Fruit fly (Drosophila melanogaster) whole organism, embryonic: ENCODE data around the gene Kdm2.

Experiments used
- Asciz ChIP-seq: fragments of 200-800 bp; sonication (Bioruptor generic); optimal IDR thresholded peaks from 2 replicates; lab custom pipeline; 2017; ENCODE audit warnings: missing biosample characterization, mild to moderate bottlenecking, missing genetic modification characterization, missing genetic modification reagents
- Atf3 ChIP-seq: fragments of 200-800 bp; sonication (Bioruptor generic); optimal IDR thresholded peaks from 3 replicates; lab custom pipeline; 2016; ENCODE audit warnings: missing biosample characterization, missing genetic modification characterization
- CG10959 ChIP-seq: fragments of 200-800 bp; sonication (Bioruptor generic); IDR thresholded peaks from 2 replicates; pipeline ENCODE4 v1.3.6; 2022; ENCODE audit warnings: missing biosample characterization, missing genetic modification characterization
- CG10979 ChIP-seq: fragments of 200-800 bp; sonication (Bioruptor generic); optimal IDR thresholded peaks from 2 replicates; lab custom pipeline; 2018; ENCODE audit warnings: missing biosample characterization, mild to moderate bottlenecking, missing genetic modification characterization, moderate library complexity
- CG11456 ChIP-seq: fragments of 200-800 bp; sonication (Bioruptor generic); IDR thresholded peaks from 3 replicates; pipeline ENCODE4 v1.3.6; 2022; ENCODE audit warnings: missing biosample characterization, missing genetic modification characterization
- CG11560 ChIP-seq: fragments of 200-800 bp; sonication (Bioruptor generic); IDR thresholded peaks from 3 replicates; pipeline ENCODE4 v1.3.6; 2022; ENCODE audit warnings: missing biosample characterization, missing genetic modification characterization
- CG14667 ChIP-seq: fragments of 200-800 bp; sonication (Bioruptor generic); IDR thresholded peaks from 2 replicates; pipeline ENCODE4 v1.3.6; 2022; ENCODE audit warnings: missing biosample characterization, missing genetic modification characterization
- CG1602 ChIP-seq: fragments of 200-800 bp; sonication (Bioruptor generic); optimal IDR thresholded peaks from 3 replicates; lab custom pipeline; 2016; ENCODE audit warnings: missing biosample characterization, missing genetic modification characterization
- CG17385 ChIP-seq: fragments of 200-800 bp; sonication (Bioruptor generic); optimal IDR thresholded peaks from 3 replicates; lab custom pipeline; 2018; ENCODE audit warnings: missing biosample characterization, mild to moderate bottlenecking, missing genetic modification characterization
- CG17568 ChIP-seq: fragments of 200-800 bp; sonication (Bioruptor generic); optimal IDR thresholded peaks from 2 replicates; lab custom pipeline; 2018; ENCODE audit warnings: missing biosample characterization, mild to moderate bottlenecking, missing genetic modification characterization, moderate library complexity
- CG18599 ChIP-seq: fragments of 200-800 bp; sonication (Bioruptor generic); optimal IDR thresholded peaks from 3 replicates; lab custom pipeline; 2017; ENCODE audit warnings: missing biosample characterization, missing genetic modification characterization, mild to moderate bottlenecking, moderate library complexity, missing genetic modification reagents
- CG2678 ChIP-seq: fragments of 200-800 bp; sonication (Bioruptor generic); optimal IDR thresholded peaks from 3 replicates; lab custom pipeline; 2019; ENCODE audit warnings: missing biosample characterization, mild to moderate bottlenecking, missing genetic modification characterization, moderate library complexity
- CG2875 ChIP-seq: fragments of 200-800 bp; sonication (Bioruptor generic); optimal IDR thresholded peaks from 2 replicates; lab custom pipeline; 2017; ENCODE audit warnings: missing biosample characterization, mild to moderate bottlenecking, missing genetic modification characterization, missing genetic modification reagents
- CG30020 ChIP-seq: fragments of 200-800 bp; optimal IDR thresholded peaks from 2 replicates; lab custom pipeline; 2019; ENCODE audit warnings: missing biosample characterization, mild to moderate bottlenecking, missing genetic modification characterization, moderate library complexity
- CG31365 ChIP-seq: fragments of 200-800 bp; sonication (Bioruptor generic); optimal IDR thresholded peaks from 2 replicates; lab custom pipeline; 2018; ENCODE audit warnings: missing biosample characterization, mild to moderate bottlenecking, missing genetic modification characterization
- CG6683 ChIP-seq: fragments of 200-800 bp; sonication (Bioruptor generic); optimal IDR thresholded peaks from 2 replicates; lab custom pipeline; 2017; ENCODE audit warnings: missing biosample characterization, mild to moderate bottlenecking, missing genetic modification characterization, missing genetic modification reagents
- CG6813 ChIP-seq: fragments of 200-800 bp; sonication (Bioruptor generic); optimal IDR thresholded peaks from 2 replicates; lab custom pipeline; 2017; ENCODE audit warnings: missing biosample characterization, missing genetic modification characterization, mild to moderate bottlenecking, moderate library complexity, missing genetic modification reagents
- CG7271 ChIP-seq: fragments of 200-800 bp; sonication (Bioruptor generic); optimal IDR thresholded peaks from 2 replicates; lab custom pipeline; 2018; ENCODE audit warnings: missing biosample characterization, mild to moderate bottlenecking, missing genetic modification characterization, moderate library complexity
- CG8924 ChIP-seq: fragments of 200-800 bp; optimal IDR thresholded peaks from 3 replicates; lab custom pipeline; 2019; ENCODE audit warnings: missing biosample characterization, mild to moderate bottlenecking, missing genetic modification characterization, moderate library complexity
- CG9797 ChIP-seq: fragments of 200-800 bp; sonication (Bioruptor generic); optimal IDR thresholded peaks from 3 replicates; lab custom pipeline; 2018; ENCODE audit warnings: missing biosample characterization, mild to moderate bottlenecking, missing genetic modification characterization
- Fer2 ChIP-seq: fragments of 200-800 bp; sonication (Bioruptor generic); optimal IDR thresholded peaks from 2 replicates; lab custom pipeline; 2018; ENCODE audit warnings: missing biosample characterization, mild to moderate bottlenecking, missing genetic modification characterization, moderate library complexity
- GATAe ChIP-seq: fragments of 200-800 bp; sonication (Bioruptor generic); conservative IDR thresholded peaks from 2 replicates; pipeline ENCODE4 v1.3.6; 2022; ENCODE audit warnings: missing biosample characterization, missing genetic modification characterization
- Hey ChIP-seq: fragments of 200-800 bp; sonication (Bioruptor generic); optimal IDR thresholded peaks from 3 replicates; lab custom pipeline; 2018; ENCODE audit warnings: missing biosample characterization, mild to moderate bottlenecking, missing genetic modification characterization
- HmgD ChIP-seq: fragments of 200-800 bp; sonication (Bioruptor generic); optimal IDR thresholded peaks from 3 replicates; lab custom pipeline; 2016; ENCODE audit warnings: missing biosample characterization, missing genetic modification characterization
- Hr78 ChIP-seq, 2 experiments: fragments of 200-800 bp in 1 of 2; fragments of >200 bp in 1 of 2; sonication (Bioruptor generic) in 1 of 2; optimal IDR thresholded peaks; 2 replicates each; lab custom pipeline; 2017 to 2019; ENCODE audit warnings: missing biosample characterization in 2 of 2, missing genetic modification characterization in 2 of 2, mild to moderate bottlenecking in 1 of 2, moderate library complexity in 1 of 2
- MESR4 ChIP-seq: fragments of 200-800 bp; sonication (Bioruptor generic); optimal IDR thresholded peaks from 2 replicates; lab custom pipeline; 2018; ENCODE audit warnings: missing biosample characterization, mild to moderate bottlenecking, missing genetic modification characterization, moderate library complexity
- Oaz ChIP-seq: fragments of 200-800 bp; sonication (Bioruptor generic); IDR thresholded peaks from 2 replicates; pipeline ENCODE4 v1.3.6; 2022; ENCODE audit warnings: missing biosample characterization, missing genetic modification characterization
- PHDP ChIP-seq: fragments of 200-800 bp; sonication (Bioruptor generic); optimal IDR thresholded peaks from 3 replicates; lab custom pipeline; 2018; ENCODE audit warnings: missing biosample characterization, mild to moderate bottlenecking, missing genetic modification characterization, moderate library complexity
- Side ChIP-seq: fragments of 200-800 bp; sonication (Bioruptor generic); optimal IDR thresholded peaks from 2 replicates; lab custom pipeline; 2016; ENCODE audit warnings: missing biosample characterization, missing genetic modification characterization
- Spps ChIP-seq: fragments of 200-800 bp; sonication (Bioruptor generic); optimal IDR thresholded peaks from 2 replicates; lab custom pipeline; 2018; ENCODE audit warnings: missing biosample characterization, mild to moderate bottlenecking, missing genetic modification characterization
- Stat92E ChIP-seq, 3 experiments: fragments of >200 bp in 2 of 3; fragments of 200-800 bp in 1 of 3; sonication (Bioruptor generic) in 1 of 3; optimal IDR thresholded peaks; 2 replicates each; lab custom pipeline; 2017 to 2019; ENCODE audit warnings: missing biosample characterization in 3 of 3, missing genetic modification characterization in 3 of 3, mild to moderate bottlenecking in 1 of 3, moderate library complexity in 1 of 3
- Usf ChIP-seq: fragments of 200-800 bp; sonication (Bioruptor generic); optimal IDR thresholded peaks from 2 replicates; lab custom pipeline; 2017; ENCODE audit warnings: missing genotype, missing biosample characterization, missing genetic modification characterization
- ara ChIP-seq: fragments of 200-800 bp; sonication (Bioruptor generic); IDR thresholded peaks from 2 replicates; pipeline ENCODE4 v1.3.6; 2022; ENCODE audit warnings: missing biosample characterization, missing genetic modification characterization
- ato ChIP-seq: fragments of 200-800 bp; sonication (Bioruptor generic); IDR thresholded peaks from 2 replicates; pipeline ENCODE4 v1.3.6; 2022; ENCODE audit warnings: missing biosample characterization, missing genetic modification characterization; ENCODE audit not compliant: partially characterized antibody
- danr ChIP-seq: fragments of 200-800 bp; sonication (Bioruptor generic); IDR thresholded peaks from 2 replicates; pipeline ENCODE4 v1.3.6; 2022; ENCODE audit warnings: missing biosample characterization, missing genetic modification characterization
- dati ChIP-seq: fragments of 200-800 bp; sonication (Bioruptor generic); IDR thresholded peaks from 2 replicates; pipeline ENCODE4 v1.3.6; 2022; ENCODE audit warnings: missing biosample characterization, missing genetic modification characterization
- fd3F ChIP-seq: fragments of 200-800 bp; sonication (Bioruptor generic); optimal IDR thresholded peaks from 2 replicates; lab custom pipeline; 2018; ENCODE audit warnings: missing biosample characterization, mild to moderate bottlenecking, missing genetic modification characterization, moderate library complexity
- gcm2 ChIP-seq: fragments of 200-800 bp; sonication (Bioruptor generic); optimal IDR thresholded peaks from 2 replicates; lab custom pipeline; 2016; ENCODE audit warnings: missing biosample characterization, missing genetic modification characterization
- gsb ChIP-seq: fragments of 200-800 bp; sonication (Bioruptor generic); IDR thresholded peaks from 2 replicates; pipeline ENCODE4 v1.3.6; 2022; ENCODE audit warnings: missing biosample characterization, missing genetic modification characterization
- gt ChIP-seq: fragments of 200-800 bp; sonication (Bioruptor generic); IDR thresholded peaks from 2 replicates; pipeline ENCODE4 v1.3.6; 2022; ENCODE audit warnings: missing biosample characterization, missing genetic modification characterization
- ham ChIP-seq: fragments of 200-800 bp; sonication (Bioruptor generic); IDR thresholded peaks from 2 replicates; pipeline ENCODE4 v1.3.6; 2022; ENCODE audit warnings: missing biosample characterization, missing genetic modification characterization
- hbn ChIP-seq: fragments of 200-800 bp; sonication (Bioruptor generic); IDR thresholded peaks from 2 replicates; pipeline ENCODE4 v1.3.6; 2022; ENCODE audit warnings: missing biosample characterization, missing genetic modification characterization; ENCODE audit not compliant: partially characterized antibody
- inv ChIP-seq: fragments of 200-800 bp; sonication (Bioruptor generic); IDR thresholded peaks from 2 replicates; pipeline ENCODE4 v1.3.6; 2022; ENCODE audit warnings: missing biosample characterization, missing genetic modification characterization; ENCODE audit not compliant: partially characterized antibody
- ken ChIP-seq: fragments of 200-800 bp; sonication (Bioruptor generic); IDR thresholded peaks from 3 replicates; pipeline ENCODE4 v1.3.6; 2022; ENCODE audit warnings: missing biosample characterization, missing genetic modification characterization
- kni ChIP-seq: fragments of 200-800 bp; sonication (Bioruptor generic); optimal IDR thresholded peaks from 3 replicates; lab custom pipeline; 2017; ENCODE audit warnings: mild to moderate bottlenecking, missing biosample characterization, missing genetic modification reagents, missing genetic modification characterization
- lola ChIP-seq, 3 experiments: fragments of >200 bp in 2 of 3; fragments of 200-800 bp in 1 of 3; sonication (Bioruptor generic) in 1 of 3; optimal IDR thresholded peaks; 2 replicates each; lab custom pipeline; 2017 to 2019; ENCODE audit warnings: missing biosample characterization in 3 of 3, missing genetic modification characterization in 3 of 3, mild to moderate bottlenecking in 1 of 3, moderate library complexity in 1 of 3
- sqz ChIP-seq: fragments of 200-800 bp; sonication (Bioruptor generic); optimal IDR thresholded peaks from 3 replicates; lab custom pipeline; 2018; ENCODE audit warnings: missing biosample characterization, mild to moderate bottlenecking, missing genetic modification characterization
- zen2 ChIP-seq: fragments of 200-800 bp; sonication (Bioruptor generic); IDR thresholded peaks from 3 replicates; pipeline ENCODE4 v1.3.6; 2022; ENCODE audit warnings: missing biosample characterization, missing genetic modification characterization; ENCODE audit not compliant: partially characterized antibody

The Kdm2 gene

DNA sequence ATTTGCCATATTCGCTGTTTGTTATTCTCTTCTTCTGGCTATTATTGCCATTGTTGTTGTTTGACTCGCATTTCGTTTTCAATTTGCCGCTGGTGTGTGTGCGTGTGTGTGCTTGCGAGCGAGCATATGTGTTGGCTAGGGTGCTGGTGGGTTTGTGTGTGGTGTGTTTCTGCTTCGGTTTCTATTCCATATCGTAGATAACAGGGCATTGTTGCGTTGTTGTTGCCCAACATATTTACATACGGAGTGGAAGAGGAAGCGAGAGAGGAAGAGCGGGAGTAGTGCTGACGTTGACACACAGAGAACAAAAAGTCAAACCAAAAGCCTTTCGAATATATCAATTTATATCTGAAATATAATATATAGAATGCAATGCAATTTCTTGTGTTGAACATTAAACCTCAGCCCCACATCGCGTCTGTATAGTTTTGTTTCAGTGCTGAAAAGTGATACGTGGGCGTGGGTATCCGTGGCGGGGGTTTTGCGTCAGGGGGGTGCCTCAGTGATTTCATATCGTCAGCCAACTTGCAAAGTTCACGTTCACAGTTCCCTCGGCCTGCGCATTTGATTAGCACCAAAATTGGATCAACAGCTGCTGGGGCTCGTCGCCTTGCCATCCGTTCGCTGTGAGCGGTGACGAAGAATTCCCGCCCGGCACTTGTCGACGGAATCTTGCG lies 2.3 kb downstream of the Kdm2 start (continued):
- TF ChIP-seq gcm2 (GFP tag; lab: Kevin White, UChicago) (peak; percentile 10), ken (GFP tag; lab: Robert Waterston, UW) (no peak), CG9797 (GFP tag; lab: Kevin White, UChicago) (no peak), CG2678 (tag; lab: Kevin White, UChicago) (peak; percentile 78), CG2875 (GFP tag; lab: Kevin White, UChicago) (peak; percentile 40), dati (GFP tag; lab: Robert Waterston, UW) (no peak), ato (no peak), lola (GFP tag; optimal IDR thresholded peaks at IDR 0.05; lab: Kevin White, UChicago) (peak in 1 of 3 experiments; percentile 9), CG6813 (peak; percentile 70), CG10959 (GFP tag; lab: Robert Waterston, UW) (no peak), PHDP (tag; lab: Kevin White, UChicago) (peak; percentile 80), danr (GFP tag; lab: Robert Waterston, UW) (no peak), fd3F (GFP tag; lab: Kevin White, UChicago) (peak; percentile 70), ara (GFP tag; lab: Robert Waterston, UW) (no peak), MESR4 (no peak), Usf (GFP tag; lab: Kevin White, UChicago) (no peak), hbn (GFP tag; lab: Robert Waterston, UW) (no peak), CG18599 (GFP tag; lab: Kevin White, UChicago) (peak; percentile 89), CG11560 (no peak), Oaz (no peak), gsb (no peak), Fer2 (tag; lab: Kevin White, UChicago) (peak; percentile 31), CG1602 (GFP tag; lab: Kevin White, UChicago) (peak; percentile 8), kni (GFP tag; lab: Kevin White, UChicago) (peak; percentile 66), ham (no peak), CG10979 (tag; lab: Kevin White, UChicago) (peak; percentile 66), inv (GFP tag; lab: Robert Waterston, UW) (no peak), CG17385 (GFP tag; lab: Kevin White, UChicago) (peak; percentile 88), CG7271 (tag; lab: Kevin White, UChicago) (peak; percentile 6), Asciz (GFP tag; lab: Kevin White, UChicago) (peak; percentile 63), CG31365 (tag; lab: Kevin White, UChicago) (peak; percentile 37), CG14667 (GFP tag; lab: Robert Waterston, UW) (no peak), Hr78 (GFP tag; optimal IDR thresholded peaks at IDR 0.05; lab: Kevin White, UChicago) (peak in 1 of 2 experiments; percentile 39), Side (GFP tag; lab: Kevin White, UChicago) (no peak), Spps (no peak), GATAe (no peak), Hey (tag; lab: Kevin White, UChicago) (no peak), CG30020 (tag; lab: Kevin White, UChicago) (no peak), HmgD (GFP tag; lab: Kevin White, UChicago) (no peak), CG11456 (no peak), CG17568 (GFP tag; lab: Kevin White, UChicago) (no peak), CG8924 (peak; percentile 62), Stat92E (GFP tag; optimal IDR thresholded peaks at IDR 0.05; lab: Kevin White, UChicago) (no peak), sqz (GFP tag; lab: Kevin White, UChicago) (no peak), Atf3 (no peak), zen2 (GFP tag; lab: Robert Waterston, UW) (no peak), gt (GFP tag; lab: Robert Waterston, UW) (no peak), CG6683 (GFP tag; lab: Kevin White, UChicago) (peak; percentile 24)
